Fruit fly (Drosophila melanogaster): Measurements from ENCODE around the gene bdl.

Gene bdl

dm6 chr2L:4292560-4292959, 31.8 kb upstream of the bdl start (continued):
- TF ChIP-seq ind (GFP tag; optimal IDR thresholded peaks at IDR 0.05) (peak; percentile 38), CG9932 (GFP tag; IDR thresholded peaks at IDR 0.05) (0 out of 2 replicates have a peak, but pooled peaks have one; percentile 11), gce (GFP tag; IDR thresholded peaks at IDR 0.05) (no peak), vfl (GFP tag; optimal IDR thresholded peaks at IDR 0.05) (no peak), CG3065 (GFP tag; optimal IDR thresholded peaks at IDR 0.05) (no peak), Trl (optimal IDR thresholded peaks at IDR 0.05) (no peak), Trl (GFP tag; optimal IDR thresholded peaks at IDR 0.05) (no peak), CG11723 (GFP tag; optimal IDR thresholded peaks at IDR 0.05) (no peak), CG4707 (GFP tag; optimal IDR thresholded peaks at IDR 0.05) (no peak), usp (GFP tag; optimal IDR thresholded peaks at IDR 0.05) (no peak), CG15479 (GFP tag; optimal IDR thresholded peaks at IDR 0.05) (no peak), CG6689 (GFP tag; IDR thresholded peaks at IDR 0.05) (peak; percentile 48), Drgx (GFP tag; IDR thresholded peaks at IDR 0.05) (0 out of 2 replicates have a peak, but pooled peaks have one; percentile 26), psq (GFP tag; optimal IDR thresholded peaks at IDR 0.05) (no peak), CG12659 (GFP tag; optimal IDR thresholded peaks at IDR 0.05) (no peak), Sin3A (optimal IDR thresholded peaks at IDR 0.05) (no peak), hb (GFP tag; IDR thresholded peaks at IDR 0.05; ENCODE audit: partially characterized antibody) (no peak), CG14441 (GFP tag; IDR thresholded peaks at IDR 0.05) (peak; percentile 51; the same call in 1 of the 2 replicates), ro (GFP tag; IDR thresholded peaks at IDR 0.05) (no peak), CG4617 (GFP tag; optimal IDR thresholded peaks at IDR 0.05; ENCODE audit: borderline replicate concordance) (no peak), CG5953 (GFP tag; IDR thresholded peaks at IDR 0.05) (no peak), gcm2 (GFP tag; optimal IDR thresholded peaks at IDR 0.05) (no peak), Oli (tag; optimal IDR thresholded peaks at IDR 0.05) (peak; percentile 40), CG6654 (GFP tag; optimal IDR thresholded peaks at IDR 0.05) (no peak), cato (GFP tag; optimal IDR thresholded peaks at IDR 0.05; ENCODE audit: borderline replicate concordance) (no peak), Hsf (GFP tag; optimal IDR thresholded peaks at IDR 0.05) (peak; percentile 24), fu2 (GFP tag; optimal IDR thresholded peaks at IDR 0.05) (no peak), Dip3 (GFP tag; optimal IDR thresholded peaks at IDR 0.05) (no peak), CG14860 (GFP tag; IDR thresholded peaks at IDR 0.05; ENCODE audit: partially characterized antibody) (no peak), cwo (GFP tag; optimal IDR thresholded peaks at IDR 0.05) (peak; percentile 14), ftz-f1 (GFP tag; optimal IDR thresholded peaks at IDR 0.05) (no peak), crol (GFP tag; IDR thresholded peaks at IDR 0.05) (no peak), stc (GFP tag; IDR thresholded peaks at IDR 0.05) (peak; percentile 37; the same call in 1 of the 2 replicates), grau (tag; optimal IDR thresholded peaks at IDR 0.05) (peak; percentile 28), CG33213 (GFP tag; optimal IDR thresholded peaks at IDR 0.05) (no peak), CG33557 (GFP tag; optimal IDR thresholded peaks at IDR 0.05) (no peak), CG2199 (GFP tag; IDR thresholded peaks at IDR 0.05) (no peak), sima (GFP tag; optimal IDR thresholded peaks at IDR 0.05) (no peak), slbo (GFP tag; IDR thresholded peaks at IDR 0.05) (peak; percentile 47), CG17361 (GFP tag; IDR thresholded peaks at IDR 0.05) (0 out of 3 replicates have a peak, but pooled peaks have one; percentile 39), CG11560 (tag; IDR thresholded peaks at IDR 0.05) (no peak), CG15073 (GFP tag; optimal IDR thresholded peaks at IDR 0.05) (no peak), CG7839 (tag; optimal IDR thresholded peaks at IDR 0.05) (peak; percentile 55), CG6791 (GFP tag; IDR thresholded peaks at IDR 0.05; ENCODE audit: partially characterized antibody) (no peak), CG18011 (GFP tag; optimal IDR thresholded peaks at IDR 0.05) (no peak), sr (GFP tag; IDR thresholded peaks at IDR 0.05) (no peak), Bgb (GFP tag; IDR thresholded peaks at IDR 0.05; ENCODE audit: partially characterized antibody) (no peak), Hr3 (GFP tag; optimal IDR thresholded peaks at IDR 0.05) (no peak), bbx (GFP tag; IDR thresholded peaks at IDR 0.05; ENCODE audit: partially characterized antibody) (no peak), z (GFP tag; IDR thresholded peaks at IDR 0.05) (no peak), CG12155 (GFP tag; optimal IDR thresholded peaks at IDR 0.05) (peak; percentile 20), twi (tag; optimal IDR thresholded peaks at IDR 0.05) (no peak)

Measured in whole organism, embryonic.